Fruit fly (Drosophila melanogaster) whole organism, embryonic: ENCODE data around the gene dsx-c73A.

Experiments
- Aef1 ChIP-seq: fragments of 200-800 bp; sonication (Bioruptor generic); IDR thresholded peaks from 3 replicates; pipeline ENCODE4 v1.3.6; 2022; ENCODE audit warnings: missing biosample characterization, missing genetic modification characterization
- CG10543 ChIP-seq: fragments of 200-800 bp; sonication (Bioruptor generic); optimal IDR thresholded peaks from 3 replicates; lab custom pipeline; 2017; ENCODE audit warnings: missing biosample characterization, mild to moderate bottlenecking, missing genetic modification characterization, moderate library complexity
- CG12104 ChIP-seq: fragments of 200-800 bp; sonication (Bioruptor generic); optimal IDR thresholded peaks from 3 replicates; lab custom pipeline; 2016; ENCODE audit warnings: missing biosample characterization, missing genetic modification characterization
- CG12744 ChIP-seq: fragments of 200-800 bp; sonication (Bioruptor generic); optimal IDR thresholded peaks from 2 replicates; lab custom pipeline; 2016; ENCODE audit warnings: missing biosample characterization, missing genetic modification characterization
- CG2120 ChIP-seq: fragments of 200-800 bp; sonication (Bioruptor generic); optimal IDR thresholded peaks from 3 replicates; lab custom pipeline; 2016; ENCODE audit warnings: missing biosample characterization, missing genetic modification characterization
- CG2199 ChIP-seq: fragments of 200-800 bp; sonication (Bioruptor generic); IDR thresholded peaks from 3 replicates; pipeline ENCODE4 v1.3.6; 2022; ENCODE audit warnings: missing biosample characterization, missing genetic modification characterization
- CG32772 ChIP-seq: fragments of 200-800 bp; sonication (Bioruptor generic); IDR thresholded peaks from 2 replicates; pipeline ENCODE4 v1.3.6; 2022; ENCODE audit warnings: missing biosample characterization, missing genetic modification characterization
- CG34376 ChIP-seq: fragments of 200-800 bp; sonication (Bioruptor generic); optimal IDR thresholded peaks from 2 replicates; lab custom pipeline; 2018; ENCODE audit warnings: missing biosample characterization, mild to moderate bottlenecking, missing genetic modification characterization
- CG3847 ChIP-seq: fragments of 200-800 bp; sonication (Bioruptor generic); IDR thresholded peaks from 2 replicates; pipeline ENCODE4 v1.3.6; 2022; ENCODE audit warnings: missing biosample characterization, missing genetic modification characterization
- CG5180 ChIP-seq: fragments of 200-800 bp; sonication (Bioruptor generic); optimal IDR thresholded peaks from 3 replicates; lab custom pipeline; 2017; ENCODE audit warnings: missing biosample characterization, missing genetic modification characterization, mild to moderate bottlenecking, moderate library complexity, missing genetic modification reagents
- CG6683 ChIP-seq: fragments of 200-800 bp; sonication (Bioruptor generic); optimal IDR thresholded peaks from 2 replicates; lab custom pipeline; 2017; ENCODE audit warnings: missing biosample characterization, mild to moderate bottlenecking, missing genetic modification characterization, missing genetic modification reagents
- CG7987 ChIP-seq: fragments of 200-800 bp; sonication (Bioruptor generic); optimal IDR thresholded peaks from 2 replicates; lab custom pipeline; 2018; ENCODE audit warnings: missing biosample characterization, mild to moderate bottlenecking, missing genetic modification characterization, moderate library complexity
- D19A ChIP-seq: fragments of 200-800 bp; optimal IDR thresholded peaks from 3 replicates; lab custom pipeline; 2019; ENCODE audit warnings: missing biosample characterization, mild to moderate bottlenecking, missing genetic modification characterization, moderate library complexity
- Dp ChIP-seq: fragments of 200-800 bp; sonication (Bioruptor generic); optimal IDR thresholded peaks from 2 replicates; lab custom pipeline; 2018; ENCODE audit warnings: missing biosample characterization, mild to moderate bottlenecking, missing genetic modification characterization, moderate library complexity
- E2f2 ChIP-seq: fragments of 200-800 bp; sonication (Bioruptor generic); IDR thresholded peaks from 2 replicates; pipeline ENCODE4 v1.3.6; 2022; ENCODE audit warnings: missing biosample characterization, missing genetic modification characterization
- Hey ChIP-seq: fragments of 200-800 bp; sonication (Bioruptor generic); optimal IDR thresholded peaks from 3 replicates; lab custom pipeline; 2018; ENCODE audit warnings: missing biosample characterization, mild to moderate bottlenecking, missing genetic modification characterization
- Jarid2 ChIP-seq: fragments of 200-800 bp; sonication (Bioruptor generic); optimal IDR thresholded peaks from 3 replicates; lab custom pipeline; 2017; ENCODE audit warnings: mild to moderate bottlenecking, missing biosample characterization, missing genetic modification reagents, missing genetic modification characterization
- Med ChIP-seq: fragments of 200-800 bp; sonication (Bioruptor generic); peaks from one replicate; lab custom pipeline; 2016; ENCODE audit warnings: missing biosample characterization, missing genetic modification characterization, mild to moderate bottlenecking, inconsistent platforms, moderate library complexity
- Nf-YB ChIP-seq: fragments of 200-800 bp; sonication (Bioruptor generic); optimal IDR thresholded peaks from 3 replicates; lab custom pipeline; 2019; ENCODE audit warnings: missing biosample characterization, mild to moderate bottlenecking, missing genetic modification characterization, moderate library complexity
- Oli ChIP-seq: fragments of 200-800 bp; sonication (Bioruptor generic); optimal IDR thresholded peaks from 2 replicates; lab custom pipeline; 2018; ENCODE audit warnings: missing biosample characterization, mild to moderate bottlenecking, missing genetic modification characterization, moderate library complexity
- Rfx ChIP-seq: fragments of 200-800 bp; sonication (Bioruptor generic); IDR thresholded peaks from 2 replicates; pipeline ENCODE4 v1.3.6; 2022; ENCODE audit warnings: missing biosample characterization, missing genetic modification characterization
- Side ChIP-seq: fragments of 200-800 bp; sonication (Bioruptor generic); optimal IDR thresholded peaks from 2 replicates; lab custom pipeline; 2016; ENCODE audit warnings: missing biosample characterization, missing genetic modification characterization
- Sox102F ChIP-seq: fragments of 200-800 bp; sonication (Bioruptor generic); optimal IDR thresholded peaks from 2 replicates; lab custom pipeline; 2018; ENCODE audit warnings: missing biosample characterization, mild to moderate bottlenecking, missing genetic modification characterization, moderate library complexity
- Ssrp ChIP-seq: fragments of 200-800 bp; sonication (Bioruptor generic); optimal IDR thresholded peaks from 2 replicates; lab custom pipeline; 2018; ENCODE audit warnings: missing biosample characterization, mild to moderate bottlenecking, missing genetic modification characterization, moderate library complexity
- Trl ChIP-seq, 3 experiments: fragments of >200 bp in 2 of 3; fragments of 200-800 bp in 1 of 3; sonication (Bioruptor generic) in 1 of 3; optimal IDR thresholded peaks; 2 replicates in 1 of 3; 3 replicates in 2 of 3; lab custom pipeline; 2016 to 2017; ENCODE audit warnings: missing biosample characterization in 1 of 3, missing genetic modification characterization in 1 of 3
- chinmo ChIP-seq: fragments of 200-800 bp; sonication (Bioruptor generic); IDR thresholded peaks from 4 replicates; pipeline ENCODE4 v1.3.6; 2022; ENCODE audit warnings: missing biosample characterization, missing genetic modification characterization; ENCODE audit not compliant: partially characterized antibody
- exex ChIP-seq: fragments of 200-800 bp; sonication (Bioruptor generic); optimal IDR thresholded peaks from 4 replicates; lab custom pipeline; 2018; ENCODE audit warnings: missing biosample characterization, mild to moderate bottlenecking, missing genetic modification characterization, moderate library complexity
- grn ChIP-seq: fragments of 200-800 bp; sonication (Bioruptor generic); optimal IDR thresholded peaks from 3 replicates; lab custom pipeline; 2017; ENCODE audit warnings: missing biosample characterization, missing genetic modification characterization
- gro ChIP-seq: fragments of 200-800 bp; sonication (Bioruptor generic); optimal IDR thresholded peaks from 2 replicates; lab custom pipeline; 2016; ENCODE audit warnings: missing biosample characterization, missing genetic modification characterization
- jing ChIP-seq: fragments of 200-800 bp; sonication (Bioruptor generic); optimal IDR thresholded peaks from 2 replicates; lab custom pipeline; 2018; ENCODE audit warnings: missing biosample characterization, mild to moderate bottlenecking, missing genetic modification characterization
- klu ChIP-seq: fragments of 200-800 bp; sonication (Bioruptor generic); IDR thresholded peaks from 2 replicates; pipeline ENCODE4 v1.3.6; 2022; ENCODE audit warnings: missing biosample characterization, missing genetic modification characterization
- mirr ChIP-seq: fragments of 200-800 bp; sonication (Bioruptor generic); optimal IDR thresholded peaks from 3 replicates; lab custom pipeline; 2018; ENCODE audit warnings: missing biosample characterization, mild to moderate bottlenecking, missing genetic modification characterization
- mld ChIP-seq: fragments of 200-800 bp; sonication (Bioruptor generic); IDR thresholded peaks from 3 replicates; pipeline ENCODE4 v1.3.6; 2022; ENCODE audit warnings: missing biosample characterization, missing genetic modification characterization; ENCODE audit not compliant: partially characterized antibody
- otp ChIP-seq: fragments of 200-800 bp; sonication (Bioruptor generic); IDR thresholded peaks from 3 replicates; pipeline ENCODE4, ENCODE4 v1.3.6; 2022; ENCODE audit warnings: missing biosample characterization, missing genetic modification characterization
- peb ChIP-seq: fragments of 200-800 bp; sonication (Bioruptor generic); IDR thresholded peaks from 2 replicates; pipeline ENCODE4 v1.3.6; 2022; ENCODE audit warnings: missing biosample characterization, missing genetic modification characterization
- row ChIP-seq: fragments of 200-800 bp; sonication (Bioruptor generic); IDR thresholded peaks from 3 replicates; pipeline ENCODE4 v1.3.6; 2022; ENCODE audit warnings: missing biosample characterization, missing genetic modification characterization
- schlank ChIP-seq: fragments of 200-800 bp; sonication (Bioruptor generic); optimal IDR thresholded peaks from 2 replicates; lab custom pipeline; 2018; ENCODE audit warnings: missing biosample characterization, mild to moderate bottlenecking, missing genetic modification characterization
- sens ChIP-seq: fragments of 200-800 bp; sonication (Bioruptor generic); peaks from one replicate; lab custom pipeline; 2016; ENCODE audit warnings: missing biosample characterization, missing genetic modification characterization
- sqz ChIP-seq: fragments of 200-800 bp; sonication (Bioruptor generic); optimal IDR thresholded peaks from 3 replicates; lab custom pipeline; 2018; ENCODE audit warnings: missing biosample characterization, mild to moderate bottlenecking, missing genetic modification characterization
- tap ChIP-seq: fragments of 200-800 bp; optimal IDR thresholded peaks from 3 replicates; lab custom pipeline; 2019; ENCODE audit warnings: missing biosample characterization, mild to moderate bottlenecking, missing genetic modification characterization, moderate library complexity
- wdn ChIP-seq: fragments of 200-800 bp; sonication (Bioruptor generic); IDR thresholded peaks from 2 replicates; pipeline ENCODE4 v1.3.6; 2022; ENCODE audit warnings: missing biosample characterization, missing genetic modification characterization

dsx-c73A gene

DNA sequence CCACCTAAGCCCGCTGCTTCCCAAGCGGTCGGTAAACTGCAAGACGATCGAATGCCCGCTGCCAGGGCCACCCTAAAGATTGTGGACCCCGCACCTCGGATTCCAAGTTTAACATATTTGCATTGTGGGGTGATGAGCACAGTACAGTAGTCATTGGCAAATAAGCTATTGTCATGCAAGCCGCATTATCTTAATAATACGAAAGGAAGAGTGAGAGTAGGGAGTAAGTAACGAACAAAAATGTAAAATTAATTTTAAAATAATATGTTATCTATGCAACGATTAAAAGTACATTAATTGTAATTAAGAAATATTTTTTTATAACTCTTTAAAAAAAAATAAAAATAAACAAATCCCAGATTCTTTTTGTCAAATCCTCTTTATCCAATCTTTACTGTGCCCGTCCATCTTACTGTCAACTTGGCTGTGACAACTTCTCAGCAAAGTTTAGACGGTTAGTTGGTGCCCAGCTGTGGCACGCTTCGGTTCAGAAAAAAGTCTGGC lies 45.5 kb upstream of the dsx-c73A start, which contains the start of gene st (continued):
- TF ChIP-seq peb (GFP tag; lab: Robert Waterston, UW) (no peak), mld (no peak), Oli (no peak), wdn (GFP tag; lab: Robert Waterston, UW) (no peak), Aef1 (GFP tag; lab: Robert Waterston, UW) (no peak), klu (GFP tag; lab: Robert Waterston, UW) (no peak), CG6683 (GFP tag; lab: Kevin White, UChicago) (no peak), Ssrp (no peak), schlank (tag; lab: Kevin White, UChicago) (no peak), tap (tag; lab: Kevin White, UChicago) (no peak), row (GFP tag; lab: Robert Waterston, UW) (peak; percentile 38; the same call in 1 of the 3 replicates), Med (GFP tag; lab: Kevin White, UChicago) (peak; percentile 69), CG2120 (no peak), Rfx (GFP tag; lab: Robert Waterston, UW) (no peak), Hey (no peak), Sox102F (GFP tag; lab: Kevin White, UChicago) (peak; percentile 18)

DNA sequence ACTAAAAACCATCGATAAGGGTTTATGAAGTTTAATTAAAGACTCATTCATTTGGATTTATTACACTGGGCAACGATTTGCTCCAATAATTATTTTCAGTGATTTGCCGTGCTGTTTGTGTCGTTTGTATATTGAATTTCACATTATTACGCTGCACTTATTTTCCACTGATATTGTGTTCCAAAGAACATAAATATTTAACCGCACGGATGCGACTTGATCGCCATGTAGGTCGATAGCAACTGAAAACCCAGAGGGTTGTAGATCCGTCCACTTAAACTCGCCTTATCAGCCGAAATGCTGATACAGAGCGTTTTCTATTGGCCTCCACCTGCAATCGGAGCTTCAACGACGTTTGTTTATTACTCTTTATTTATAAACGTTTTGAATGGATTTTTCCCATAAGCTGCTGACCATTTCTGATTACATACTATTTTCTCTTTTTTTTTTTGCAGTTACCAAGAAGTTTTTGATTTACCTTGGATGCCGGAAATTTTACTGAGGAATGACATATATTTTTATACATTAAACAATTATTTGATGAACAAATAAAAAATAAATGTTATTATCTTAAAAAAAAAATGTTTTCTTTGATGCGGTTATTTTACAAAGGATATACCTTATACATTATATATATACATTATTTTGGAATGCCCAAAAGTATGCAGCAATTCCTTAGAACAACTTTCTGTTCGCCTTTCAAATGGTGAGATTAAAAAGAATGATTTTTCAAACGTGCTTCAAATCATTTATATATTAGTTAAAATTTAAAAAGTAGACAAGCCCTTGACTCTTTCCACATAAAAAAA lies 44.4 kb upstream of the dsx-c73A start, which contains the start of gene CG42514:
Gene CG42514, minus strand, starts transcription at position 248 of the 809 bp plus-strand sequence.
- TF ChIP-seq Nf-YB (GFP tag; lab: Kevin White, UChicago) (peak; percentile 12), mirr (peak; percentile 16), Jarid2 (GFP tag; lab: Kevin White, UChicago) (peak; percentile 30), sens (GFP tag; lab: Kevin White, UChicago) (peak; percentile 66), gro (GFP tag; lab: Kevin White, UChicago) (peak; percentile 3), otp (no peak), CG3847 (GFP tag; lab: Robert Waterston, UW) (no peak), D19A (tag; lab: Kevin White, UChicago) (peak; percentile 85), CG5180 (peak; percentile 61), Med (GFP tag; lab: Kevin White, UChicago) (peak; percentile 70), CG12744 (GFP tag; lab: Kevin White, UChicago) (no peak), CG34376 (peak; percentile 77), CG12104 (GFP tag; lab: Kevin White, UChicago) (no peak), grn (GFP tag; lab: Kevin White, UChicago) (peak; percentile 44), exex (peak; percentile 72), chinmo (GFP tag; lab: Robert Waterston, UW) (no peak), CG2199 (peak; percentile 69; the same call in 1 of the 3 replicates), Hey (peak; percentile 71), CG10543 (GFP tag; lab: Kevin White, UChicago) (peak; percentile 42), row (GFP tag; lab: Robert Waterston, UW) (peak; percentile 5; the same call in 1 of the 3 replicates)

DNA sequence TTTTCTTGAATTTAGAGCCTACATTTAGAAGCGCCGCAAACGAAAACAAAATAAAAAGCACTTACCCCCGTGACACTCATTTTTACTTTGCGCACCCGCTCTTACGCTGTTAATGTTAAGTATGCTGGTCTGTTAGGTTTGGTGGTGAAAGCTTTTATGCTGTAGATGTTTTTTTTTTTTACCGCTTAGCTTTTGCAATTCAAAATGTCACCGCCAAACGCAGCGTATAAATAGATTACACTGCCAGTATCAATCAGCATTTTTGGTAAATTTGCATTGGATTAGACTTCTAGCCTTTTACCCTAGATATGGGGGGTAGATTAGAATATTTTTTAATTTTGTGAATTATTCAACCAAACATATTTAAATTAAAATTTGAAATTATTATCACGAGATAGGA lies 43.5 kb upstream of the dsx-c73A start:
- TF ChIP-seq jing (no peak), sqz (GFP tag; lab: Kevin White, UChicago) (peak; percentile 18), Trl (optimal IDR thresholded peaks at IDR 0.05; lab: Kevin White, UChicago) (peak; percentile 38 to 52), Trl (GFP tag; optimal IDR thresholded peaks at IDR 0.05; lab: Kevin White, UChicago) (no peak), Dp (GFP tag; lab: Kevin White, UChicago) (peak; percentile 73), E2f2 (GFP tag; lab: Robert Waterston, UW) (peak; percentile 85), chinmo (GFP tag; lab: Robert Waterston, UW) (0 out of 4 replicates have a peak, but pooled peaks have one; percentile 37), Side (GFP tag; lab: Kevin White, UChicago) (no peak), CG7987 (no peak), CG32772 (GFP tag; lab: Robert Waterston, UW) (peak; percentile 55; the same call in 1 of the 2 replicates)
